Fruit fly (Drosophila melanogaster): ENCODE measurements around the gene CG14710.
A peak's percentile ranks its signal among the peaks of the same experiment; 100 is the strongest.

CG14710 gene

DNA sequence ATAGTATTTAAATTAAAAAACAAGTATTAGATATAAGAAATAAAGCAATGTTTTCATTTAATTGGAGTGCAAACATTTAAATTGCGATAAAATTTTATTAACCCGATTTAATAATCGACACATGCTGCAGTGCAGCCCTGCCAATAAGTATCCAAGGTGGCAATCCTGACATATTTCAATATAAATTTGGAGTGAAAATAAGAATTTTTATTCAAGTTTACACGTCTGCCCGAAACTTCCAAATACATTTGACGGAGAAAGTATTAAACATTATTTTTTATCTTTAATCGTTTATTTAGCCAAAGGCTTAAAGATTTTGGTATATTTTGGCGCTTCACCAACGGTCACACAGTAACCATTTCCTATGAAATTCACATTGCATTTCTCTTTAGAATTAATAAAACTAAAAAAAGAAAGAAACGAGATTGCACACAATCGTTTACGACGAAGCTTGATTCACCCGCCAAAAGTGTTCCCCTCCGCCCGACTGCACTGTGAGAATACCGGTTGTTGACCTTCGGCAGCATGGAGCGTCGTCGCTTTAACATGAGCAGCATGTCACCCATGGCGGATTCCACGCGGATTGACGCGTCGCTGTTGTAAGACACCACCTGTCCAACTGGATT, 8.6 kb downstream of the CG14710 start, which contains the start of gene CG14712:
Gene CG14712, plus strand, starts transcription at position 344 of the 626 bp plus-strand sequence.
- TF ChIP-seq D1 (tag; optimal IDR thresholded peaks at IDR 0.05) (no peak), CG34367 (tag; optimal IDR thresholded peaks at IDR 0.05) (no peak), EcR (GFP tag; optimal IDR thresholded peaks at IDR 0.05) (peak; percentile 93), CG4496 (GFP tag; IDR thresholded peaks at IDR 0.05) (no peak), CG8301 (tag; optimal IDR thresholded peaks at IDR 0.05) (no peak), CG12605 (GFP tag; IDR thresholded peaks at IDR 0.05) (no peak)

- no peak for TF ChIP-seq rn (GFP tag; IDR thresholded peaks at IDR 0.05)
- no peak for TF ChIP-seq CG14655 (GFP tag; optimal IDR thresholded peaks at IDR 0.05)
- no peak for TF ChIP-seq CG8301 (tag; optimal IDR thresholded peaks at IDR 0.05)
- TF ChIP-seq fd96Ca (GFP tag; IDR thresholded peaks at IDR 0.05) = no peak
- TF ChIP-seq CG32121 (GFP tag; IDR thresholded peaks at IDR 0.05) = no peak
- no peak for TF ChIP-seq CG15710 (tag; optimal IDR thresholded peaks at IDR 0.05)
- no peak for TF ChIP-seq CG4496 (GFP tag; IDR thresholded peaks at IDR 0.05)
- no peak for TF ChIP-seq Pif1A (GFP tag; optimal IDR thresholded peaks at IDR 0.05)
- TF ChIP-seq Pif1B (GFP tag; optimal IDR thresholded peaks at IDR 0.05) = no peak
- no peak for TF ChIP-seq gl (tag; optimal IDR thresholded peaks at IDR 0.05)
- no peak for TF ChIP-seq Snoo (tag; optimal IDR thresholded peaks at IDR 0.05)
- no peak for TF ChIP-seq Ets98B (GFP tag; IDR thresholded peaks at IDR 0.05)
- TF ChIP-seq CG9948 (tag; optimal IDR thresholded peaks at IDR 0.05) = no peak
- no peak for TF ChIP-seq CG17806 (tag; optimal IDR thresholded peaks at IDR 0.05)
- TF ChIP-seq CG10348 (GFP tag; IDR thresholded peaks at IDR 0.05) = no peak
- no peak for TF ChIP-seq CG8159 (tag; optimal IDR thresholded peaks at IDR 0.05)
- TF ChIP-seq D1 (tag; optimal IDR thresholded peaks at IDR 0.05) = no peak
- no peak for TF ChIP-seq CG12605 (GFP tag; IDR thresholded peaks at IDR 0.05)
- no peak for TF ChIP-seq CG13204 (GFP tag; optimal IDR thresholded peaks at IDR 0.05)
- no peak for TF ChIP-seq EcR (GFP tag; optimal IDR thresholded peaks at IDR 0.05)
Observed at dm6 chr3R:11637586-11637985, 17.7 kb downstream of the CG14710 start.

- TF ChIP-seq Snoo (tag; optimal IDR thresholded peaks at IDR 0.05) (no peak), Pif1B (GFP tag; optimal IDR thresholded peaks at IDR 0.05) (no peak), gl (tag; optimal IDR thresholded peaks at IDR 0.05) (no peak)
Observed at dm6 chr3R:11639946-11640588, 20.2 kb downstream of the CG14710 start.

DNA sequence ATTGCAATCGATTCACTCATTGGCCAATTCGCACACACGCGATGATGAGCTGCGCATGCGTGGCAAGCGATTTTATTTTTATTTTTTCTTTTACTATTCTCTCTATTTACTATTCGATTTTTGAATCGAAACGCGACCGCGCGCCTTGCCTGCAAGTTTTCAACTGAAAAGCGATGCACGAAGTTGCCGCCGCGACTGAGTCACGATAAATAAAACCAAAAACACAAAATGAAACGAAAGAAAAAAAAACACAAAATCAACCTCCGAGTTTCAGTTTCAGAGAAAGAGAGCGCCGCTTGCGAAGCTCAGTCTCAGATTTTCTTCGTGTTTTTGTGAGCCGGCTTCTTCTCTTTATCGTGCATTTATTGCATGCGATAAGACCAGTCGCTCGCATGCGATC, 26.9 kb downstream of the CG14710 start:
- TF ChIP-seq Ets98B (GFP tag; IDR thresholded peaks at IDR 0.05) (peak; percentile 80; the same call in 1 of the 2 replicates), CG14655 (GFP tag; optimal IDR thresholded peaks at IDR 0.05) (no peak), Pif1A (GFP tag; optimal IDR thresholded peaks at IDR 0.05) (peak; percentile 74), CG8159 (tag; optimal IDR thresholded peaks at IDR 0.05) (peak; percentile 70), fd96Ca (GFP tag; IDR thresholded peaks at IDR 0.05) (peak; percentile 78), CG4496 (GFP tag; IDR thresholded peaks at IDR 0.05) (peak; percentile 82), CG13204 (GFP tag; optimal IDR thresholded peaks at IDR 0.05) (peak; percentile 90), CG32121 (GFP tag; IDR thresholded peaks at IDR 0.05) (peak; percentile 62), rn (GFP tag; IDR thresholded peaks at IDR 0.05) (0 out of 2 replicates have a peak, but pooled peaks have one; percentile 25), CG10348 (GFP tag; IDR thresholded peaks at IDR 0.05) (no peak), CG12605 (GFP tag; IDR thresholded peaks at IDR 0.05) (peak; percentile 90), CG8301 (tag; optimal IDR thresholded peaks at IDR 0.05) (peak; percentile 23), Pif1B (GFP tag; optimal IDR thresholded peaks at IDR 0.05) (peak; percentile 67), gl (tag; optimal IDR thresholded peaks at IDR 0.05) (peak; percentile 96), EcR (GFP tag; optimal IDR thresholded peaks at IDR 0.05) (peak; percentile 49), CG15710 (tag; optimal IDR thresholded peaks at IDR 0.05) (peak; percentile 70), CG34367 (tag; optimal IDR thresholded peaks at IDR 0.05) (peak; percentile 66), CG17806 (tag; optimal IDR thresholded peaks at IDR 0.05) (peak; percentile 78), D1 (tag; optimal IDR thresholded peaks at IDR 0.05) (no peak), Snoo (tag; optimal IDR thresholded peaks at IDR 0.05) (peak; percentile 38), CG9948 (tag; optimal IDR thresholded peaks at IDR 0.05) (peak; percentile 32)

dm6 chr3R:11648356-11649355, 28.8 kb downstream of the CG14710 start:
- TF ChIP-seq EcR (GFP tag; optimal IDR thresholded peaks at IDR 0.05) (peak; percentile 59), fd96Ca (GFP tag; IDR thresholded peaks at IDR 0.05) (0 out of 3 replicates have a peak, but pooled peaks have one; percentile 9), CG15710 (tag; optimal IDR thresholded peaks at IDR 0.05) (no peak), CG14655 (GFP tag; optimal IDR thresholded peaks at IDR 0.05) (no peak)

Measured in whole organism, pupa.